Fruit fly (Drosophila melanogaster): ENCODE results near the gene CG34133.

Gene CG34133

dm6 chr3R:29847126-29847525 lies 22.0 kb upstream of the CG34133 start (continued):
- TF ChIP-seq chm (GFP tag; IDR thresholded peaks at IDR 0.05) (no peak), rib (GFP tag; IDR thresholded peaks at IDR 0.05) (no peak), tx (GFP tag; optimal IDR thresholded peaks at IDR 0.05) (no peak), CG11398 (GFP tag; optimal IDR thresholded peaks at IDR 0.05) (no peak), Sry-δ (GFP tag; optimal IDR thresholded peaks at IDR 0.05) (no peak), CrebB (tag; optimal IDR thresholded peaks at IDR 0.05) (no peak), CG30403 (GFP tag; optimal IDR thresholded peaks at IDR 0.05) (no peak), hkb (optimal IDR thresholded peaks at IDR 0.05) (no peak), hkb (GFP tag; IDR thresholded peaks at IDR 0.05) (0 out of 2 replicates have a peak, but pooled peaks have one; percentile 18), danr (GFP tag; IDR thresholded peaks at IDR 0.05) (no peak), run (tag; optimal IDR thresholded peaks at IDR 0.05) (no peak), Xrp1 (GFP tag; IDR thresholded peaks at IDR 0.05) (no peak), gce (GFP tag; IDR thresholded peaks at IDR 0.05) (peak; percentile 54; the same call in 1 of the 3 replicates), CG30431 (GFP tag; optimal IDR thresholded peaks at IDR 0.05) (no peak), CG6272 (GFP tag; IDR thresholded peaks at IDR 0.05) (no peak), Opbp (GFP tag; IDR thresholded peaks at IDR 0.05; ENCODE audit: partially characterized antibody) (no peak), Rx (GFP tag; IDR thresholded peaks at IDR 0.05) (peak; percentile 26; the same call in 1 of the 2 replicates), CG6683 (GFP tag; optimal IDR thresholded peaks at IDR 0.05) (no peak), Sry-β (GFP tag; optimal IDR thresholded peaks at IDR 0.05) (no peak), insv (GFP tag; optimal IDR thresholded peaks at IDR 0.05) (no peak), CG8765 (GFP tag; IDR thresholded peaks at IDR 0.05) (no peak), CG5180 (GFP tag; optimal IDR thresholded peaks at IDR 0.05) (no peak), CG3407 (GFP tag; optimal IDR thresholded peaks at IDR 0.05) (no peak), MTF-1 (GFP tag; optimal IDR thresholded peaks at IDR 0.05; ENCODE audit: borderline replicate concordance) (no peak), dan (GFP tag; IDR thresholded peaks at IDR 0.05) (no peak), CG34376 (GFP tag; optimal IDR thresholded peaks at IDR 0.05) (no peak), nom (GFP tag; optimal IDR thresholded peaks at IDR 0.05) (no peak), B-H2 (GFP tag; optimal IDR thresholded peaks at IDR 0.05) (no peak), Jarid2 (GFP tag; optimal IDR thresholded peaks at IDR 0.05) (no peak), Doc2 (GFP tag; IDR thresholded peaks at IDR 0.05) (no peak), CG10979 (tag; optimal IDR thresholded peaks at IDR 0.05) (no peak), Hmx (GFP tag; optimal IDR thresholded peaks at IDR 0.05) (no peak), eve (GFP tag; optimal IDR thresholded peaks at IDR 0.05) (no peak), CG7271 (tag; optimal IDR thresholded peaks at IDR 0.05) (no peak), maf-S (GFP tag; optimal IDR thresholded peaks at IDR 0.05) (no peak), Hand (GFP tag; optimal IDR thresholded peaks at IDR 0.05) (no peak), org-1 (GFP tag; optimal IDR thresholded peaks at IDR 0.05) (no peak), CkIIα-i1 (GFP tag; IDR thresholded peaks at IDR 0.05) (no peak), ssp (GFP tag; IDR thresholded peaks at IDR 0.05) (peak; percentile 26; the same call in 1 of the 2 replicates), Lpt (GFP tag; optimal IDR thresholded peaks at IDR 0.05) (no peak), Dll (GFP tag; IDR thresholded peaks at IDR 0.05; ENCODE audit: partially characterized antibody) (no peak), CG11696 (GFP tag; IDR thresholded peaks at IDR 0.05) (no peak), CG17802 (tag; optimal IDR thresholded peaks at IDR 0.05) (no peak), dysf (GFP tag; IDR thresholded peaks at IDR 0.05) (peak; percentile 38; the same call in 1 of the 3 replicates), CG10267 (tag; optimal IDR thresholded peaks at IDR 0.05) (no peak), CG8388 (GFP tag; optimal IDR thresholded peaks at IDR 0.05) (no peak), sna (GFP tag; IDR thresholded peaks at IDR 0.05; ENCODE audit: partially characterized antibody) (no peak), CG10209 (GFP tag; optimal IDR thresholded peaks at IDR 0.05) (no peak), CG5953 (GFP tag; IDR thresholded peaks at IDR 0.05) (no peak), CG7963 (GFP tag; IDR thresholded peaks at IDR 0.05; ENCODE audit: partially characterized antibody) (no peak), Usf (GFP tag; optimal IDR thresholded peaks at IDR 0.05) (no peak), CG34422 (GFP tag; IDR thresholded peaks at IDR 0.05) (0 out of 3 replicates have a peak, but pooled peaks have one; percentile 32)
